Worm (Caenorhabditis elegans) whole organism, L4/young adult: ENCODE measurements around the gene msp-142.

ENCODE experiments used
- W03F9.2 ChIP-seq: fragments of 150-350 bp; optimal IDR thresholded peaks from 2 replicates; lab custom pipeline; 2014; ENCODE audit warnings: missing biosample characterization, missing genetic modification characterization
- dao-5 ChIP-seq: sonication (generic microtip); optimal IDR thresholded peaks from 2 replicates; lab custom pipeline; 2016; ENCODE audit warnings: missing genotype, missing genetic modification characterization, moderate library complexity, missing compliant biosample characterization
- him-1 ChIP-seq: sonication (generic microtip); optimal IDR thresholded peaks from 2 replicates; lab custom pipeline; 2016; ENCODE audit warnings: missing genotype, missing genetic modification reagents, missing genetic modification characterization, missing compliant biosample characterization

msp-142 gene

DNA sequence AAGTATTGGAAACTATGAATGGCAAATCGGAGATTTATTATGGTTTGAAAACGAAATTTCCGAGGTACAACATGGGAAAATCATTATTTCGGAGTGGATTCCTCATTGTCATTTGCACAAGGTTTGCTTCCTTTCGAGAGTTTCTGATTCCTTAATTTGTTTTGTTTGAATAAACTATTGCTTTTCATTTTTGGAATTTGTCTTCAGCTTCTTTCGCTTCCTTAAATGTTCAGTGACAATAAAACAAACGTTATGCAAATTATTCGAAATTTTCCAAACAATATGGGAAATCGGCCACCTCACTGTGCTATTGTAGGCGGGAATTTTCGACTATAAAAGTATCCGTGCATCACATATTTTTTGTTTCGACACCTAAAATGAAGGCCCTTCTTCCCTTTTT is 44.1 kb downstream of the msp-142 start, which contains the start of gene nep-25:
Gene nep-25 (plus strand): TSS at position 375 of the 400 bp plus-strand sequence.
- TF ChIP-seq dao-5 (no peak), W03F9.2 (tag; lab: Kevin White, UChicago) (no peak), him-1 (no peak)

DNA sequence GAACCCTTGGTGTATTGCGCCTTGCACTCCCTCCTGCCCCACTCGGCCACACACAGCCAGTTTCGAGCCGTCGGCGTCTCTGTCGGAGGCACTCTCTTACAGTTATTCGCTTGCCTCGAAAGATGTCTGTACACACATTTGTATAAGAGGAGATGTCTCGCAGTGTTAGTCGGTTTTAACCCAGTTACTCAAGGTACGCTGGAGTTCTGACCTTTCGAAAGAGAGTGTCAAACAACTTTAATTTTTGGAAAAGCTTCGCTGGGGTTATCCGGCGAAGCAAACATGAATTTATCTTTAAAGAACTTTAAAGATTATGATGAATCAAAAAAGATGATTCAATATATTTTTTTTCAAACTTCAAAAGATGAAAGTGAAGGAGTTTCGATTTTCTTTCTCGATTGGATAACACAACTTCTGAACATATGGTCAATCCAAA is 47.0 kb downstream of the msp-142 start:
- TF ChIP-seq him-1: peak; percentile 99
- TF ChIP-seq W03F9.2 (tag; lab: Kevin White, UChicago): peak; percentile 97
- peak; percentile 92 for TF ChIP-seq dao-5

DNA sequence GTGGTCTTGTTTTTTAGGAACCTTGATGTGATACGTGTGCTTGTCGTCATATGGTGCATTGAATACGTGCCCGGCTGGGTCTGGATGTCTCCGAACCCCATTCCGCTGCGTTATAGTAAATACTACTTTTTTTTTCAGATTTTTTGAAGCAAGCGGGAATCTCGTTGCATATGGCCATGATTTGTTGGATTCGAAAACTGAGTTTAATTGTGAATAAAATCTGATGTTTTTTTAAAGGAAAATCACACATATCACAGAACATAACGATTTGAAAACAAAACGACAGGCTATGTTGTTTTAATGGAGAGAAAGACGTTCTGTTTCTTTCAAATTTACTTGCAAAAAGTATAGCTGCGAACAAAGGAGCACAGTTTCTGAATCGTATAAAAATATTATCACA is 47.7 kb downstream of the msp-142 start, which contains the start of the genes ZK1248.17 and H41C03.3:
Gene ZK1248.17 (minus strand): TSS at position 101 of the 400 bp plus-strand sequence.
Gene H41C03.3 (plus strand): TSS at position 337 of the 400 bp plus-strand sequence.
- TF ChIP-seq W03F9.2 (tag; lab: Kevin White, UChicago) (no peak), dao-5 (no peak), him-1 (no peak)

DNA sequence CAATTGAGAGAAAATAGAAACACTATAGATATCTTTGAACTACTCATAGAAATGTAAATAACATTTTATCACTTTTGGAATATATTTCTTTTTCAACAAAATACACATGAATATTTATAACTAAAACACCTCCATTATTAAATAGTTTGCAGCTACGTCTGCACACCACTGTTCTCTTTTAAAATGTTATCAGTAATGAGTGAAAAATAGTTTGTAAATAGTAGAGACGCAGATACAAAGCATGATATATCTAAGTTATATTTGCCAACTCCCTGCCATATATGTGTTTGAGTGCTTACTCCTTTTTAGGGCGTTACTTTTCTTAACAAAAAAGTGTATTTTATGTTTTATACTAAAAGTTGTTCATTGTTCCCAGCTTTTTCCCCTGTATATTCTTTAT is 48.5 kb downstream of the msp-142 start:
- TF ChIP-seq W03F9.2 (tag; lab: Kevin White, UChicago): no peak
- no peak for TF ChIP-seq him-1
- no peak for TF ChIP-seq dao-5
